Fruit fly (Drosophila melanogaster) whole organism, embryonic: ENCODE data around the gene da.

ENCODE experiments used
- Ada2b ChIP-seq: fragments of 200-800 bp; sonication (Bioruptor generic); IDR thresholded peaks from 2 replicates; pipeline ENCODE4 v1.3.6; 2022; ENCODE audit warnings: missing biosample characterization, missing genetic modification characterization
- CG10366 ChIP-seq: fragments of 200-800 bp; sonication (Bioruptor generic); IDR thresholded peaks from 2 replicates; pipeline ENCODE4 v1.3.6; 2022; ENCODE audit warnings: missing biosample characterization, missing genetic modification characterization
- CG10462 ChIP-seq: fragments of 200-800 bp; sonication (Bioruptor generic); optimal IDR thresholded peaks from 2 replicates; lab custom pipeline; 2016; ENCODE audit warnings: missing biosample characterization, missing genetic modification characterization
- CG1233 ChIP-seq: fragments of 200-800 bp; sonication (Bioruptor generic); optimal IDR thresholded peaks from 4 replicates; lab custom pipeline; 2018; ENCODE audit warnings: missing biosample characterization, mild to moderate bottlenecking, missing genetic modification characterization
- CG12942 ChIP-seq: fragments of 200-800 bp; sonication (Bioruptor generic); optimal IDR thresholded peaks from 3 replicates; lab custom pipeline; 2016; ENCODE audit warnings: missing biosample characterization, missing genetic modification characterization
- CG13296 ChIP-seq: fragments of 200-800 bp; sonication (Bioruptor generic); optimal IDR thresholded peaks from 3 replicates; lab custom pipeline; 2018; ENCODE audit warnings: missing biosample characterization, mild to moderate bottlenecking, missing genetic modification characterization
- CG15011 ChIP-seq: fragments of 200-800 bp; sonication (Bioruptor generic); optimal IDR thresholded peaks from 3 replicates; lab custom pipeline; 2018; ENCODE audit warnings: missing biosample characterization, mild to moderate bottlenecking, missing genetic modification characterization
- CG15514 ChIP-seq: fragments of 200-800 bp; sonication (Bioruptor generic); optimal IDR thresholded peaks from 3 replicates; lab custom pipeline; 2017; ENCODE audit warnings: missing biosample characterization, missing genetic modification characterization, mild to moderate bottlenecking, moderate library complexity, missing genetic modification reagents
- CG1792 ChIP-seq: fragments of 200-800 bp; sonication (Bioruptor generic); optimal IDR thresholded peaks from 2 replicates; lab custom pipeline; 2016; ENCODE audit warnings: missing biosample characterization, missing genetic modification characterization
- CG18764 ChIP-seq: fragments of 200-800 bp; sonication (Bioruptor generic); optimal IDR thresholded peaks from 3 replicates; lab custom pipeline; 2016; ENCODE audit warnings: missing biosample characterization, missing genetic modification characterization
- CG2120 ChIP-seq: fragments of 200-800 bp; sonication (Bioruptor generic); optimal IDR thresholded peaks from 3 replicates; lab custom pipeline; 2016; ENCODE audit warnings: missing biosample characterization, missing genetic modification characterization
- CG2129 ChIP-seq: fragments of 200-800 bp; sonication (Bioruptor generic); IDR thresholded peaks from 2 replicates; pipeline ENCODE4 v1.3.6; 2022; ENCODE audit warnings: missing biosample characterization, missing genetic modification characterization; ENCODE audit not compliant: partially characterized antibody
- CG2712 ChIP-seq: fragments of 200-800 bp; optimal IDR thresholded peaks from 3 replicates; lab custom pipeline; 2019; ENCODE audit warnings: missing biosample characterization, mild to moderate bottlenecking, missing genetic modification characterization, moderate library complexity
- CG31388 ChIP-seq: fragments of 200-800 bp; sonication (Bioruptor generic); optimal IDR thresholded peaks from 2 replicates; lab custom pipeline; 2016; ENCODE audit warnings: missing biosample characterization, missing genetic modification characterization
- CG3281 ChIP-seq: fragments of 200-800 bp; sonication (Bioruptor generic); optimal IDR thresholded peaks from 3 replicates; lab custom pipeline; 2017; ENCODE audit warnings: missing biosample characterization, mild to moderate bottlenecking, missing genetic modification characterization
- CG34422 ChIP-seq: fragments of 200-800 bp; sonication (Bioruptor generic); IDR thresholded peaks from 3 replicates; pipeline ENCODE4 v1.3.6; 2022; ENCODE audit warnings: missing biosample characterization, missing genetic modification characterization
- CG3995 ChIP-seq: fragments of 200-800 bp; sonication (Bioruptor generic); optimal IDR thresholded peaks from 3 replicates; lab custom pipeline; 2016; ENCODE audit warnings: missing biosample characterization, missing genetic modification characterization
- CG42726 ChIP-seq: fragments of 200-800 bp; sonication (Bioruptor generic); IDR thresholded peaks from 2 replicates; pipeline ENCODE4 v1.3.6; 2022; ENCODE audit warnings: missing biosample characterization, missing genetic modification characterization; ENCODE audit not compliant: partially characterized antibody
- CG6272 ChIP-seq: fragments of 200-800 bp; sonication (Bioruptor generic); IDR thresholded peaks from 2 replicates; pipeline ENCODE4 v1.3.6; 2022; ENCODE audit warnings: missing biosample characterization, missing genetic modification characterization
- CG6683 ChIP-seq: fragments of 200-800 bp; sonication (Bioruptor generic); optimal IDR thresholded peaks from 2 replicates; lab custom pipeline; 2017; ENCODE audit warnings: missing biosample characterization, mild to moderate bottlenecking, missing genetic modification characterization, missing genetic modification reagents
- CG7372 ChIP-seq: fragments of 200-800 bp; sonication (Bioruptor generic); IDR thresholded peaks from 2 replicates; pipeline ENCODE4 v1.3.6; 2022; ENCODE audit warnings: missing biosample characterization, missing genetic modification characterization
- CG7928 ChIP-seq: fragments of 200-800 bp; sonication (Bioruptor generic); optimal IDR thresholded peaks from 2 replicates; lab custom pipeline; 2017; ENCODE audit warnings: missing biosample characterization, mild to moderate bottlenecking, missing genetic modification characterization
- CG8089 ChIP-seq: fragments of 200-800 bp; sonication (Bioruptor generic); optimal IDR thresholded peaks from 3 replicates; lab custom pipeline; 2016; ENCODE audit warnings: missing biosample characterization, missing genetic modification characterization
- CG8944 ChIP-seq: fragments of 200-800 bp; sonication (Bioruptor generic); optimal IDR thresholded peaks from 3 replicates; lab custom pipeline; 2016; ENCODE audit warnings: missing biosample characterization, missing genetic modification characterization
- CG9817 ChIP-seq: fragments of 200-800 bp; sonication (Bioruptor generic); optimal IDR thresholded peaks from 2 replicates; lab custom pipeline; 2018; ENCODE audit warnings: missing biosample characterization, mild to moderate bottlenecking, missing genetic modification characterization, moderate library complexity
- CG9876 ChIP-seq: fragments of 200-800 bp; sonication (Bioruptor generic); optimal IDR thresholded peaks from 2 replicates; lab custom pipeline; 2016; ENCODE audit warnings: missing biosample characterization, missing genetic modification characterization
- Doc2 ChIP-seq: fragments of 200-800 bp; sonication (Bioruptor generic); IDR thresholded peaks from 2 replicates; pipeline ENCODE4 v1.3.6; 2022; ENCODE audit warnings: missing biosample characterization, missing genetic modification characterization
- Drgx ChIP-seq: fragments of 200-800 bp; sonication (Bioruptor generic); IDR thresholded peaks from 2 replicates; pipeline ENCODE4 v1.3.6; 2022; ENCODE audit warnings: missing biosample characterization, missing genetic modification characterization
- Fer2 ChIP-seq: fragments of 200-800 bp; sonication (Bioruptor generic); optimal IDR thresholded peaks from 2 replicates; lab custom pipeline; 2018; ENCODE audit warnings: missing biosample characterization, mild to moderate bottlenecking, missing genetic modification characterization, moderate library complexity
- HLH54F ChIP-seq: fragments of 200-800 bp; sonication (Bioruptor generic); optimal IDR thresholded peaks from 3 replicates; lab custom pipeline; 2016; ENCODE audit warnings: missing biosample characterization, missing genetic modification characterization
- HmgD ChIP-seq: fragments of 200-800 bp; sonication (Bioruptor generic); optimal IDR thresholded peaks from 3 replicates; lab custom pipeline; 2016; ENCODE audit warnings: missing biosample characterization, missing genetic modification characterization
- Hmx ChIP-seq: fragments of 200-800 bp; sonication (Bioruptor generic); optimal IDR thresholded peaks from 2 replicates; lab custom pipeline; 2016; ENCODE audit warnings: missing biosample characterization, missing genetic modification characterization
- Sry-δ ChIP-seq: fragments of 200-800 bp; sonication (Bioruptor generic); optimal IDR thresholded peaks from 2 replicates; lab custom pipeline; 2016; ENCODE audit warnings: missing biosample characterization, missing genetic modification characterization
- Ssrp ChIP-seq: fragments of 200-800 bp; sonication (Bioruptor generic); optimal IDR thresholded peaks from 2 replicates; lab custom pipeline; 2018; ENCODE audit warnings: missing biosample characterization, mild to moderate bottlenecking, missing genetic modification characterization, moderate library complexity
- Taf1 ChIP-seq: fragments of 200-800 bp; sonication (Bioruptor generic); IDR thresholded peaks from 2 replicates; pipeline ENCODE4 v1.3.6; 2022; ENCODE audit warnings: missing biosample characterization, missing genetic modification characterization
- ash1 ChIP-seq: fragments of 200-800 bp; sonication (Bioruptor generic); optimal IDR thresholded peaks from 2 replicates; lab custom pipeline; 2018; ENCODE audit warnings: missing biosample characterization, mild to moderate bottlenecking, missing genetic modification characterization
- chm ChIP-seq: fragments of 200-800 bp; sonication (Bioruptor generic); IDR thresholded peaks from 2 replicates; pipeline ENCODE4 v1.3.6; 2022; ENCODE audit warnings: missing biosample characterization, missing genetic modification characterization
- dysf ChIP-seq: fragments of 200-800 bp; sonication (Bioruptor generic); IDR thresholded peaks from 3 replicates; pipeline ENCODE4 v1.3.6; 2022; ENCODE audit warnings: missing biosample characterization, missing genetic modification characterization
- ems ChIP-seq: fragments of 200-800 bp; sonication (Bioruptor generic); optimal IDR thresholded peaks from 3 replicates; lab custom pipeline; 2016; ENCODE audit warnings: missing biosample characterization, missing genetic modification characterization
- en ChIP-seq: fragments of 200-800 bp; sonication (Bioruptor generic); optimal IDR thresholded peaks from 2 replicates; lab custom pipeline; 2016; ENCODE audit warnings: missing biosample characterization, missing genetic modification characterization
- fd64A ChIP-seq: fragments of 200-800 bp; sonication (Bioruptor generic); optimal IDR thresholded peaks from 3 replicates; lab custom pipeline; 2018; ENCODE audit warnings: missing biosample characterization, mild to moderate bottlenecking, missing genetic modification characterization
- fu2 ChIP-seq: fragments of 200-800 bp; sonication (Bioruptor generic); optimal IDR thresholded peaks from 2 replicates; lab custom pipeline; 2016; ENCODE audit warnings: missing biosample characterization, missing genetic modification characterization
- ind ChIP-seq: fragments of 200-800 bp; sonication (Bioruptor generic); optimal IDR thresholded peaks from 3 replicates; lab custom pipeline; 2016; ENCODE audit warnings: missing biosample characterization, missing genetic modification characterization
- kah ChIP-seq: fragments of 200-800 bp; sonication (Bioruptor generic); optimal IDR thresholded peaks from 2 replicates; lab custom pipeline; 2018; ENCODE audit warnings: missing biosample characterization, mild to moderate bottlenecking, missing genetic modification characterization
- kay ChIP-seq: fragments of 200-800 bp; sonication (Bioruptor generic); optimal IDR thresholded peaks from 2 replicates; lab custom pipeline; 2016; ENCODE audit warnings: missing biosample characterization, missing genetic modification characterization
- lbe ChIP-seq: fragments of 200-800 bp; sonication (Bioruptor generic); optimal IDR thresholded peaks from 2 replicates; lab custom pipeline; 2016; ENCODE audit warnings: missing biosample characterization, mild to moderate bottlenecking, missing genetic modification characterization
- phol ChIP-seq: fragments of 200-800 bp; sonication (Bioruptor generic); optimal IDR thresholded peaks from 3 replicates; lab custom pipeline; 2018; ENCODE audit warnings: missing biosample characterization, mild to moderate bottlenecking, missing genetic modification characterization, moderate library complexity
- toy ChIP-seq: fragments of 200-800 bp; sonication (Bioruptor generic); IDR thresholded peaks from 2 replicates; pipeline ENCODE4 v1.3.6; 2022; ENCODE audit warnings: missing biosample characterization, missing genetic modification characterization
- twi ChIP-seq: fragments of 200-800 bp; optimal IDR thresholded peaks from 2 replicates; lab custom pipeline; 2019; ENCODE audit warnings: missing biosample characterization, mild to moderate bottlenecking, missing genetic modification characterization, moderate library complexity
- wdn ChIP-seq: fragments of 200-800 bp; sonication (Bioruptor generic); IDR thresholded peaks from 2 replicates; pipeline ENCODE4 v1.3.6; 2022; ENCODE audit warnings: missing biosample characterization, missing genetic modification characterization
- wek ChIP-seq: fragments of 200-800 bp; sonication (Bioruptor generic); optimal IDR thresholded peaks from 3 replicates; lab custom pipeline; 2018; ENCODE audit warnings: missing biosample characterization, mild to moderate bottlenecking, missing genetic modification characterization, moderate library complexity

da gene

DNA sequence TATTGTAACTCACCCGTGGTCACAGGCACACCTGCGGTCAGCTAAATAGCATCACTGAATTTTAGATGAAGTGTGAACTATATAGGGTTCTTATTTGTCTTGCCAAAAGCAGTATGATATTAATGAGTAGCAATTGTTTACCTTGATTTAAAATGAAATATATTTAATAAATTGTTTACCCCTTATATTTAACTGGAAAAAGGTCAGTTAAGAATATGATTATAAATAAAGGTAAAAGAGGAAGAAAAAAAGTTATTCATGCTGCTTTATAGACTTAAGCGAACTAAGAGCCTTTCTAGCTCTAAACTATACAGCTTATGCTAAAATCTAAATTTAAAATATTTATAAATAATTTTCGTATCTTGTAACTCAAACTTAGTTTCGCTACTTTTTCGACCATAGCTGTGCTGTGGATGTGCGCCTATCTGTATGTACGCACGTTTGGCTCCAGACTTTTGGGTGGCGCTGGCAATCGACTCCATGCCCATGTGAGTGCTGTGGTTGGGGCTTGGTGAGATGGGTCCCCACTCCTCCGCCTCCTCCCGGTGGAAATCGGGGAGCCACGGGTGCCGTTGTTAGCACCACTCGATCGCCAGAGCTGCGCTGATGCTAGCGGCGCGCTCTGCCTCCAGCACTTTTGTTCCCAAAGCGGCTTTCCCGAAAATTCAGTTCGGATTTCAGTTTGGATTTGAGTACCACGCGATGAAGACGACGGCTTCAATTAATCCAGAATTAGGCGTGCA is 54.3 kb downstream of the da start, which contains the start of gene loh (continued):
- TF ChIP-seq CG1233 (GFP tag; lab: Kevin White, UChicago): peak; percentile 61
- TF ChIP-seq ind: peak; percentile 51
- TF ChIP-seq CG42726 (GFP tag; lab: Robert Waterston, UW): no peak
- no peak for TF ChIP-seq CG15011 (GFP tag; lab: Kevin White, UChicago)
- TF ChIP-seq HmgD: no peak
- peak; percentile 73 for TF ChIP-seq phol
- TF ChIP-seq Fer2 (tag; lab: Kevin White, UChicago): peak; percentile 2
- peak; percentile 63 for TF ChIP-seq Ssrp (tag; lab: Kevin White, UChicago)
- no peak for TF ChIP-seq CG1792 (GFP tag; lab: Kevin White, UChicago)
- no peak for TF ChIP-seq kay (GFP tag; lab: Kevin White, UChicago)
- peak; percentile 42 for TF ChIP-seq twi
- TF ChIP-seq ash1 (GFP tag; lab: Kevin White, UChicago): no peak
- no peak for TF ChIP-seq Ada2b (GFP tag; lab: Robert Waterston, UW)
- TF ChIP-seq CG34422: no peak
- TF ChIP-seq wdn (GFP tag; lab: Robert Waterston, UW): no peak
- no peak for TF ChIP-seq CG8944 (GFP tag; lab: Kevin White, UChicago)
- TF ChIP-seq CG10462 (GFP tag; lab: Kevin White, UChicago): no peak
- TF ChIP-seq CG6683 (GFP tag; lab: Kevin White, UChicago): peak; percentile 10
- TF ChIP-seq ems: no peak
- TF ChIP-seq CG12942: no peak
- TF ChIP-seq CG9876: no peak
- no peak for TF ChIP-seq fu2
- TF ChIP-seq CG2712: peak; percentile 77
- peak; percentile 12 for TF ChIP-seq CG15514 (GFP tag; lab: Kevin White, UChicago)
- no peak for TF ChIP-seq CG3995
- no peak for TF ChIP-seq chm (GFP tag; lab: Robert Waterston, UW)
- 0 out of 2 replicates have a peak, but pooled peaks have one; percentile 26 for TF ChIP-seq Taf1 (GFP tag; lab: Robert Waterston, UW)
- TF ChIP-seq Drgx (GFP tag; lab: Robert Waterston, UW): no peak
- no peak for TF ChIP-seq wek (GFP tag; lab: Kevin White, UChicago)
- TF ChIP-seq kah (GFP tag; lab: Kevin White, UChicago): peak; percentile 35
- TF ChIP-seq CG13296 (GFP tag; lab: Kevin White, UChicago): peak; percentile 9
- no peak for TF ChIP-seq CG9817 (tag; lab: Kevin White, UChicago)
- TF ChIP-seq CG2129 (GFP tag; lab: Robert Waterston, UW): no peak
- no peak for TF ChIP-seq CG7372 (GFP tag; lab: Robert Waterston, UW)
- TF ChIP-seq CG18764 (GFP tag; lab: Kevin White, UChicago): no peak
- TF ChIP-seq CG8089: no peak
- no peak for TF ChIP-seq Doc2
- no peak for TF ChIP-seq toy (GFP tag; lab: Robert Waterston, UW)
- TF ChIP-seq Hmx (GFP tag; lab: Kevin White, UChicago): peak; percentile 2
- TF ChIP-seq CG31388 (GFP tag; lab: Kevin White, UChicago): no peak
- 0 out of 2 replicates have a peak, but pooled peaks have one; percentile 8 for TF ChIP-seq CG10366
- no peak for TF ChIP-seq en (GFP tag; lab: Kevin White, UChicago)
- no peak for TF ChIP-seq HLH54F (GFP tag; lab: Kevin White, UChicago)
- TF ChIP-seq CG2120 (GFP tag; lab: Kevin White, UChicago): peak; percentile 6
- no peak for TF ChIP-seq Sry-δ
- no peak for TF ChIP-seq fd64A (GFP tag; lab: Kevin White, UChicago)
- no peak; the same call in 1 of the 3 replicates for TF ChIP-seq dysf (GFP tag; lab: Robert Waterston, UW)
- TF ChIP-seq CG7928 (GFP tag; lab: Kevin White, UChicago): no peak
- no peak for TF ChIP-seq lbe (GFP tag; lab: Kevin White, UChicago)
- TF ChIP-seq CG6272 (GFP tag; lab: Robert Waterston, UW): no peak
- TF ChIP-seq CG3281 (GFP tag; lab: Kevin White, UChicago): peak; percentile 50
